Fruit fly (Drosophila melanogaster) whole organism, prepupa: Measurements from ENCODE around the gene beat-IIIa.

Experiments
- Blimp-1 ChIP-seq: fragments of 200-800 bp; sonication (Bioruptor generic); optimal IDR thresholded peaks from 3 replicates; lab custom pipeline; 2017; ENCODE audit warnings: missing biosample characterization, missing genetic modification characterization, mild to moderate bottlenecking, moderate library complexity, missing genetic modification reagents
- CG10631 ChIP-seq: fragments of 200-800 bp; sonication (Bioruptor generic); optimal IDR thresholded peaks from 2 replicates; lab custom pipeline; 2016; ENCODE audit warnings: missing biosample characterization, missing genetic modification characterization
- CG10669 ChIP-seq: fragments of 200-800 bp; sonication (Bioruptor generic); optimal IDR thresholded peaks from 3 replicates; lab custom pipeline; 2018; ENCODE audit warnings: missing biosample characterization, mild to moderate bottlenecking, missing genetic modification characterization, moderate library complexity
- CG11294 ChIP-seq: fragments of 200-800 bp; sonication (Bioruptor generic); IDR thresholded peaks from 2 replicates; pipeline ENCODE4 v1.3.6; 2022; ENCODE audit warnings: missing biosample characterization, missing genetic modification characterization
- CG11762 ChIP-seq: fragments of 200-800 bp; sonication (Bioruptor generic); optimal IDR thresholded peaks from 3 replicates; lab custom pipeline; 2016; ENCODE audit warnings: missing biosample characterization, missing genetic modification characterization; ENCODE audit not compliant: insufficient read depth
- CG11902 ChIP-seq: fragments of 200-800 bp; sonication (Bioruptor generic); optimal IDR thresholded peaks from 3 replicates; lab custom pipeline; 2016; ENCODE audit warnings: missing biosample characterization, missing genetic modification characterization
- CG1621 ChIP-seq: fragments of 200-800 bp; sonication (Bioruptor generic); optimal IDR thresholded peaks from 3 replicates; lab custom pipeline; 2018; ENCODE audit warnings: missing biosample characterization, mild to moderate bottlenecking, missing genetic modification characterization
- CG31627 ChIP-seq: fragments of 200-800 bp; sonication (Bioruptor generic); optimal IDR thresholded peaks from 3 replicates; lab custom pipeline; 2016; ENCODE audit warnings: missing biosample characterization, missing genetic modification characterization
- CG32006 ChIP-seq: fragments of 200-800 bp; sonication (Bioruptor generic); optimal IDR thresholded peaks from 3 replicates; lab custom pipeline; 2017; ENCODE audit warnings: missing biosample characterization, mild to moderate bottlenecking, missing genetic modification characterization
- CG34406 ChIP-seq: fragments of 200-800 bp; sonication (Bioruptor generic); optimal IDR thresholded peaks from 3 replicates; lab custom pipeline; 2016; ENCODE audit warnings: missing biosample characterization, missing genetic modification characterization
- CG3919 ChIP-seq: fragments of 200-800 bp; sonication (Bioruptor generic); optimal IDR thresholded peaks from 3 replicates; lab custom pipeline; 2016; ENCODE audit warnings: missing biosample characterization, missing genetic modification characterization
- CG4318 ChIP-seq: fragments of 200-800 bp; sonication (Bioruptor generic); optimal IDR thresholded peaks from 3 replicates; lab custom pipeline; 2017; ENCODE audit warnings: missing biosample characterization, mild to moderate bottlenecking, missing genetic modification characterization
- CG6792 ChIP-seq: fragments of 200-800 bp; sonication (Bioruptor generic); optimal IDR thresholded peaks from 3 replicates; lab custom pipeline; 2016; ENCODE audit warnings: missing biosample characterization, missing genetic modification characterization
- CG6808 ChIP-seq: fragments of 200-800 bp; sonication (Bioruptor generic); optimal IDR thresholded peaks from 3 replicates; lab custom pipeline; 2017; ENCODE audit warnings: missing biosample characterization, missing genetic modification characterization, mild to moderate bottlenecking, moderate library complexity, missing genetic modification reagents
- CG6854 ChIP-seq: fragments of 200-800 bp; sonication (Bioruptor generic); optimal IDR thresholded peaks from 2 replicates; lab custom pipeline; 2017; ENCODE audit warnings: missing biosample characterization, mild to moderate bottlenecking, missing genetic modification characterization
- CG7368 ChIP-seq: fragments of 200-800 bp; sonication (Bioruptor generic); optimal IDR thresholded peaks from 3 replicates; lab custom pipeline; 2016; ENCODE audit warnings: missing biosample characterization, missing genetic modification characterization
- CG8119 ChIP-seq: fragments of 200-800 bp; sonication (Bioruptor generic); IDR thresholded peaks from 3 replicates; pipeline ENCODE4 v1.3.6; 2022; ENCODE audit warnings: missing biosample characterization, missing genetic modification characterization
- CG9139 ChIP-seq: fragments of 200-800 bp; sonication (Bioruptor generic); optimal IDR thresholded peaks from 3 replicates; lab custom pipeline; 2017; ENCODE audit warnings: missing biosample characterization, mild to moderate bottlenecking, missing genetic modification characterization
- Eip75B ChIP-seq: fragments of 200-800 bp; sonication (Bioruptor generic); optimal IDR thresholded peaks from 3 replicates; lab custom pipeline; 2016; ENCODE audit warnings: missing biosample characterization, missing genetic modification characterization
- Ets21C ChIP-seq: fragments of 200-800 bp; sonication (Bioruptor generic); optimal IDR thresholded peaks from 3 replicates; lab custom pipeline; 2016; ENCODE audit warnings: missing biosample characterization, missing genetic modification characterization
- Ets96B ChIP-seq: fragments of 200-800 bp; optimal IDR thresholded peaks from 2 replicates; lab custom pipeline; 2019; ENCODE audit warnings: missing biosample characterization, mild to moderate bottlenecking, missing genetic modification characterization, moderate library complexity
- Gug ChIP-seq: fragments of 200-800 bp; sonication (Bioruptor generic); IDR thresholded peaks from 2 replicates; pipeline ENCODE4 v1.3.6; 2022; ENCODE audit warnings: missing biosample characterization, missing genetic modification characterization
- Hr38 ChIP-seq: sonication (Bioruptor generic); optimal IDR thresholded peaks from 2 replicates; lab custom pipeline; 2016; ENCODE audit warnings: missing biosample characterization, missing genetic modification characterization
- Hr39 ChIP-seq: fragments of 200-800 bp; sonication (Bioruptor generic); optimal IDR thresholded peaks from 2 replicates; lab custom pipeline; 2016; ENCODE audit warnings: missing biosample characterization, missing genetic modification characterization
- Hr4 ChIP-seq: fragments of 200-800 bp; sonication (Bioruptor generic); optimal IDR thresholded peaks from 3 replicates; lab custom pipeline; 2016; ENCODE audit warnings: missing biosample characterization, missing genetic modification characterization
- Lpt ChIP-seq: fragments of 200-800 bp; sonication (Bioruptor generic); optimal IDR thresholded peaks from 3 replicates; lab custom pipeline; 2016; ENCODE audit warnings: missing biosample characterization, missing genetic modification characterization
- Met ChIP-seq: fragments of 200-800 bp; sonication (Bioruptor generic); optimal IDR thresholded peaks from 3 replicates; lab custom pipeline; 2016; ENCODE audit warnings: missing biosample characterization, missing genetic modification characterization
- OdsH ChIP-seq: fragments of 200-800 bp; sonication (Bioruptor generic); optimal IDR thresholded peaks from 3 replicates; lab custom pipeline; 2016; ENCODE audit warnings: missing biosample characterization, missing genetic modification characterization
- Smox ChIP-seq: fragments of 200-800 bp; sonication (Bioruptor generic); optimal IDR thresholded peaks from 3 replicates; lab custom pipeline; 2016; ENCODE audit warnings: missing biosample characterization, missing genetic modification characterization
- Sox102F ChIP-seq: fragments of 200-800 bp; sonication (Bioruptor generic); optimal IDR thresholded peaks from 2 replicates; lab custom pipeline; 2016; ENCODE audit warnings: missing biosample characterization, mild to moderate bottlenecking, missing genetic modification characterization
- acj6 ChIP-seq: fragments of 200-800 bp; sonication (Bioruptor generic); optimal IDR thresholded peaks from 3 replicates; lab custom pipeline; 2016; ENCODE audit warnings: missing biosample characterization, missing genetic modification characterization
- dac ChIP-seq: fragments of 200-800 bp; sonication (Bioruptor generic); optimal IDR thresholded peaks from 2 replicates; lab custom pipeline; 2017; ENCODE audit warnings: missing biosample characterization, mild to moderate bottlenecking, missing genetic modification characterization
- dsx ChIP-seq: fragments of 200-800 bp; optimal IDR thresholded peaks from 3 replicates; lab custom pipeline; 2019; ENCODE audit warnings: missing biosample characterization, mild to moderate bottlenecking, missing genetic modification characterization, moderate library complexity; ENCODE audit not compliant: poor library complexity, severe bottlenecking
- eg ChIP-seq: fragments of 200-800 bp; sonication (Bioruptor generic); IDR thresholded peaks from 3 replicates; pipeline ENCODE4 v1.3.6; 2022; ENCODE audit warnings: missing biosample characterization, missing genetic modification characterization
- esn ChIP-seq: fragments of 200-800 bp; sonication (Bioruptor generic); optimal IDR thresholded peaks from 2 replicates; lab custom pipeline; 2016; ENCODE audit warnings: missing biosample characterization, mild to moderate bottlenecking, missing genetic modification characterization, moderate library complexity
- fd59A ChIP-seq: fragments of 200-800 bp; sonication (Bioruptor generic); optimal IDR thresholded peaks from 2 replicates; lab custom pipeline; 2017; ENCODE audit warnings: missing biosample characterization, mild to moderate bottlenecking, missing genetic modification characterization, missing genetic modification reagents
- fd85E ChIP-seq: fragments of 200-800 bp; sonication (Bioruptor generic); optimal IDR thresholded peaks from 3 replicates; lab custom pipeline; 2016; ENCODE audit warnings: missing biosample characterization, missing genetic modification characterization
- lz ChIP-seq: fragments of 200-800 bp; sonication (Bioruptor generic); optimal IDR thresholded peaks from 3 replicates; lab custom pipeline; 2016; ENCODE audit warnings: missing biosample characterization, missing genetic modification characterization
- net ChIP-seq: fragments of 200-800 bp; sonication (Bioruptor generic); optimal IDR thresholded peaks from 3 replicates; lab custom pipeline; 2016; ENCODE audit warnings: missing biosample characterization, missing genetic modification characterization
- svp ChIP-seq: fragments of 200-800 bp; sonication (Bioruptor generic); peaks from one replicate; lab custom pipeline; 2016; ENCODE audit warnings: missing biosample characterization, missing genetic modification characterization
- topi ChIP-seq: fragments of 200-800 bp; sonication (Bioruptor generic); optimal IDR thresholded peaks from 3 replicates; lab custom pipeline; 2016; ENCODE audit warnings: missing biosample characterization, missing genetic modification characterization
- vri ChIP-seq: fragments of 200-800 bp; sonication (Bioruptor generic); optimal IDR thresholded peaks from 3 replicates; lab custom pipeline; 2016; ENCODE audit warnings: missing biosample characterization, mild to moderate bottlenecking, missing genetic modification characterization

beat-IIIa gene

dm6 chr2L:17216847-17217246, 86.0 kb downstream of the beat-IIIa start (continued):
- TF ChIP-seq Eip75B, result peak; percentile 33
- TF ChIP-seq esn (GFP tag; lab: Kevin White, UChicago), result no peak
- TF ChIP-seq acj6 (GFP tag; lab: Kevin White, UChicago), result peak; percentile 22
- TF ChIP-seq CG7368 (GFP tag; lab: Kevin White, UChicago), result no peak
- no peak for TF ChIP-seq svp (GFP tag; lab: Kevin White, UChicago)
- TF ChIP-seq dsx (GFP tag; lab: Kevin White, UChicago), result no peak
- no peak for TF ChIP-seq Gug (GFP tag; lab: Robert Waterston, UW)
- TF ChIP-seq Lpt (GFP tag; lab: Kevin White, UChicago), result no peak
- TF ChIP-seq Ets21C (GFP tag; lab: Kevin White, UChicago), result no peak
- no peak for TF ChIP-seq CG6854 (GFP tag; lab: Kevin White, UChicago)
- TF ChIP-seq net (GFP tag; lab: Kevin White, UChicago), result no peak
- no peak for TF ChIP-seq CG11762
- no peak for TF ChIP-seq Hr39 (GFP tag; lab: Kevin White, UChicago)
- TF ChIP-seq OdsH (GFP tag; lab: Kevin White, UChicago), result no peak
- no peak for TF ChIP-seq CG4318 (GFP tag; lab: Kevin White, UChicago)
- TF ChIP-seq Sox102F (GFP tag; lab: Kevin White, UChicago), result no peak
- TF ChIP-seq Ets96B (tag; lab: Kevin White, UChicago), result no peak
- no peak for TF ChIP-seq CG34406
- TF ChIP-seq CG10631 (GFP tag; lab: Kevin White, UChicago), result no peak
- TF ChIP-seq lz (GFP tag; lab: Kevin White, UChicago), result no peak
- no peak for TF ChIP-seq CG1621
- TF ChIP-seq eg (GFP tag; lab: Robert Waterston, UW), result no peak
- no peak for TF ChIP-seq Hr38
- TF ChIP-seq Hr4 (GFP tag; lab: Kevin White, UChicago), result no peak
- TF ChIP-seq CG6792 (GFP tag; lab: Kevin White, UChicago), result no peak
- TF ChIP-seq CG9139 (GFP tag; lab: Kevin White, UChicago), result no peak
- no peak for TF ChIP-seq CG3919
- TF ChIP-seq CG8119 (GFP tag; lab: Robert Waterston, UW), result no peak
- peak; percentile 30 for TF ChIP-seq CG10669 (GFP tag; lab: Kevin White, UChicago)
- no peak for TF ChIP-seq fd85E (GFP tag; lab: Kevin White, UChicago)
- TF ChIP-seq CG11294 (GFP tag; lab: Robert Waterston, UW), result no peak

DNA sequence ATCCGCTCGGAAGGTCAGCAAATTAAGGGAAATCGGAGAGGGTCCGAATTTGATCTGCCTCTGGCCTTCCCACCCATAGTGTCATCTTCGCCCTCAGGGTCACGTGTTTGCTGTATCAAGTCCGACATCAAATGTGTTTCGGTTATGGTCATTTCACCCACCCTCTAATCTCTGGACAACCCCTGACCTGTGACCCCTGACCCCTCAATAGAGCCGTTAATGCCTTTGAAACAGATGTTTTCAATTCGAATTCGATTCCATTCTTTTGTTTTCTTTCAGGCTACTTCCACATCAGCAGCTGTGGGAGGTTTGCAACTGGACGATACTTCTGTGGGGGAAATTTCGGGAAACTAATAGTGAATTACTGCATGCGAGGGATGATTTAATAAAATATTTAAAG, 90.6 kb downstream of the beat-IIIa start:
- no peak for TF ChIP-seq lz (GFP tag; lab: Kevin White, UChicago)
- no peak for TF ChIP-seq fd59A (GFP tag; lab: Kevin White, UChicago)
- no peak for TF ChIP-seq CG11902 (GFP tag; lab: Kevin White, UChicago)
- TF ChIP-seq CG3919, result no peak
- no peak for TF ChIP-seq net (GFP tag; lab: Kevin White, UChicago)
- TF ChIP-seq Smox (GFP tag; lab: Kevin White, UChicago), result no peak
- no peak for TF ChIP-seq CG34406
- no peak for TF ChIP-seq topi (GFP tag; lab: Kevin White, UChicago)
- no peak for TF ChIP-seq dac (GFP tag; lab: Kevin White, UChicago)
- TF ChIP-seq CG1621, result no peak
- no peak for TF ChIP-seq Gug (GFP tag; lab: Robert Waterston, UW)
- TF ChIP-seq CG31627, result no peak
- TF ChIP-seq esn (GFP tag; lab: Kevin White, UChicago), result no peak
- no peak for TF ChIP-seq CG9139 (GFP tag; lab: Kevin White, UChicago)
- TF ChIP-seq CG11294 (GFP tag; lab: Robert Waterston, UW), result no peak
- no peak for TF ChIP-seq Sox102F (GFP tag; lab: Kevin White, UChicago)
- TF ChIP-seq CG10669 (GFP tag; lab: Kevin White, UChicago), result no peak
- no peak for TF ChIP-seq CG6808 (GFP tag; lab: Kevin White, UChicago)

DNA sequence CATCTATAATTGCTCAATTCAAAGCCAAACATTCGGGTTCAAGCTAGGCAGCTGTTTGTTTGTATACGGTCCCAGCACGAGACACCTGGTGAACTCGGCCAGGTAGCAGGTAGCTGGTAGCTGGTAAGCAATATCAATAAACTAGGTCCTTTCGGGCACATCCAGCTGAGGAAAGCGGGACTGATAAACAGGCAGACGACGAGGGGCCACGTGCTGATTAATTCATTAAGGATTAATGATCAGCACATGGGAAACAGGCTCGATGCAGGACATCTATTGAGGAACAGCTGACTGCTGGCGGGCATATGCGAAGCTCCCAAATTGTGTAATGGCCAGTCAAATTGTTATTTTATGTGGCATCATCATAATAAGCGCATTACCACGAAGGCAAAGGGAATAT, 91.4 kb downstream of the beat-IIIa start:
- no peak for TF ChIP-seq svp (GFP tag; lab: Kevin White, UChicago)
- TF ChIP-seq Ets21C (GFP tag; lab: Kevin White, UChicago), result no peak
- TF ChIP-seq vri (GFP tag; lab: Kevin White, UChicago), result no peak
- TF ChIP-seq Met (GFP tag; lab: Kevin White, UChicago), result no peak
- TF ChIP-seq esn (GFP tag; lab: Kevin White, UChicago), result no peak
- TF ChIP-seq Hr39 (GFP tag; lab: Kevin White, UChicago), result no peak
- TF ChIP-seq CG32006, result no peak
- no peak for TF ChIP-seq Blimp-1 (GFP tag; lab: Kevin White, UChicago)
- no peak for TF ChIP-seq Ets96B (tag; lab: Kevin White, UChicago)
